Worm (Caenorhabditis elegans): ENCODE measurements around the gene oac-58.

The oac-58 gene

DNA sequence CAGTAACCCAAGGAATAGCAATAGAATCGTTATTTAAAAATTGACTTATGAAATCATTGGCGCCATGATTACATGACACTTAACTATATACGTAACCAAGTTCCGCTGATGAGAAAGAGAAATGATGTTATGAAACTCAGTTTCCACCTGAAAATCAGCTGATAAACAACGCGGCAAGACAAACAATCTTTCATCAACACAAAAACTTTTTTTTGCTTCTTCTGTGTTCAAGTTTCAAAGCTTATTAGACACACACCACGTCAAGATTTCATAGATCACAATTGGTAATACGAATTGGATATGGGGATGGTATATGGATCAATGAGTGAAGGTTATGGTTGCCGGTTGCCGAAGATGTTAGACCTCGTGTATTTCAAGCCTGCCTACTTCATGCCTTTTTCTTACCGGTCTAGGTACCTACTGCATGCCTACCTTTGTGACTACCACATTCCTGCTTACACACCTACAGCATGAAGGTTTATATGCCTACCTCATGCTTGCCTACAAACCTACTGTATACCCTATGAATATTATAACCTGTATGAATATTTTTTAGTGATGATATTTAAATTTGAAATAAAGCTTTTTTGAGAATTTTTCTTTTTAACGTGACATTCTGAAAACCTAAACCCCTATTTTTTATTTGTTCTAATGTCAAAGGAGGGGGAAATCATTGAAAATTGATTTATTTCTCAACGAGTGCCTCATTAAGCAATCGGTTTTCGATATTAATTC, 25.6 kb upstream of the oac-58 start, which contains the start of the genes F19B6.10 and wht-5:
TSS of gene F19B6.10 (plus strand) at position 301 of the 735 bp plus-strand sequence.
TSS of gene wht-5 (plus strand) at position 685 of the 735 bp plus-strand sequence.
- no peak for TF ChIP-seq C38D4.7 (GFP tag; optimal IDR thresholded peaks at IDR 0.05)
- no peak for TF ChIP-seq unc-3 (GFP tag; conservative IDR thresholded peaks at IDR 0.05)
- TF ChIP-seq unc-3 (tag; optimal IDR thresholded peaks at IDR 0.05): no peak
- no peak for TF ChIP-seq fax-1 (tag; optimal IDR thresholded peaks at IDR 0.05)
- no peak for TF ChIP-seq sdc-2 (tag; optimal IDR thresholded peaks at IDR 0.05)
- TF ChIP-seq dmd-4 (tag; optimal IDR thresholded peaks at IDR 0.05; ENCODE audit: borderline replicate concordance): no peak
- TF ChIP-seq pat-9 (tag; optimal IDR thresholded peaks at IDR 0.05): no peak
- TF ChIP-seq ceh-30 (tag; optimal IDR thresholded peaks at IDR 0.05): no peak
- TF ChIP-seq ceh-2 (tag; optimal IDR thresholded peaks at IDR 0.05): no peak
- no peak for TF ChIP-seq F13H6.1 (tag; optimal IDR thresholded peaks at IDR 0.05)
- TF ChIP-seq syd-9 (tag; optimal IDR thresholded peaks at IDR 0.05): no peak
- no peak for TF ChIP-seq Y22D7AL.16 (tag; optimal IDR thresholded peaks at IDR 0.05)
- no peak for TF ChIP-seq ref-2 (tag; optimal IDR thresholded peaks at IDR 0.05)
- TF ChIP-seq zip-5 (tag; optimal IDR thresholded peaks at IDR 0.05): no peak

DNA sequence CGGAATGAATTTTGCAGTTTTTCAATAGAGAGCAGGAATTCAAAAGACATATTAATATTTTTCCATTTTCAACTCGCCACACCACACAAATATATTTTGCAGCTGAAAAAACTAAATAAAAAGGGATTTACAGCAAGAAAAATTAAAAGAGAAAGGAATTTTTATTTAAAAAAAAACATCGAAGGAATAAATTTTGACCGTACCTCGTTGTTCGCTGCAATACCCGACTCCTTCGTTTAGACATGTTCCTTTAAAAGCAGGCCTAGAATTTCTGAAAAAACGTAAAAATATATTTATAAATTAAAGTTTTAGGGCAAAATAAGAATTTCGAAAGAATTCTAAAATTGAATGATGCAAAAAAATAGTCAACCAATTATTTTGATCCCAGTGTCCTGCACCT, 24.3 kb upstream of the oac-58 start, which contains the start of gene F19B6.1:
TSS of gene F19B6.1 (minus strand) at position 278 of the 400 bp plus-strand sequence.
- TF ChIP-seq ceh-9 (tag; optimal IDR thresholded peaks at IDR 0.05): no peak
- no peak for TF ChIP-seq mec-3 (tag; optimal IDR thresholded peaks at IDR 0.05; ENCODE audit: borderline replicate concordance)
- no peak for TF ChIP-seq dmd-4 (tag; optimal IDR thresholded peaks at IDR 0.05; ENCODE audit: borderline replicate concordance)
- TF ChIP-seq dve-1 (tag; optimal IDR thresholded peaks at IDR 0.05): no peak
- no peak for TF ChIP-seq pha-4 (tag; optimal IDR thresholded peaks at IDR 0.05)
- TF ChIP-seq rnt-1 (tag; optimal IDR thresholded peaks at IDR 0.05): no peak

DNA sequence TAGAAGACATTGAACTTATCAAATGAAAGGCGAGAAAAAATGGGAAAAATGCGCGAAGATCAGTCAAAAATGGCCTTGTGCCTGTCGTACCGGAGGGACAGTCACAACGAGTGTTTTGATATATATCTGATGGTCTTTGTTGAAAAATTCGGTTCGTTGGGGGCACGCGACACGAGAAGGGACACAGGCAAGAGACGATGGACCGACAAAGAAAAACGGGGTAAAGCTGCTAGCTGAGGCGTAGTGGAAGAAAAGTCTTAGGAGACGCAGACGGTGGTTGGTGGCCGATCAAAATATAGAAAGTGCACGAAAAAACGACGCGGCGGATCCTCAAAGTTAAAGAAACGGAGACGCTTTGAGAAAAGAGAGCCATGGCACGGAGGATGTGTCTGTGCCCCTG, 23.8 kb upstream of the oac-58 start:
- no peak for TF ChIP-seq unc-42 (tag; optimal IDR thresholded peaks at IDR 0.05)
- peak; percentile 36 for TF ChIP-seq ceh-18 (tag; optimal IDR thresholded peaks at IDR 0.05)
- TF ChIP-seq rnt-1 (tag; optimal IDR thresholded peaks at IDR 0.05): peak; percentile 30
- TF ChIP-seq fax-1 (tag; optimal IDR thresholded peaks at IDR 0.05): no peak
- TF ChIP-seq ceh-24 (tag; optimal IDR thresholded peaks at IDR 0.05): no peak
- TF ChIP-seq nfya-1 (tag; optimal IDR thresholded peaks at IDR 0.05): peak; percentile 30
- peak; percentile 21 for TF ChIP-seq tbx-2 (tag; optimal IDR thresholded peaks at IDR 0.05)
- TF ChIP-seq ref-2 (tag; optimal IDR thresholded peaks at IDR 0.05): no peak
- TF ChIP-seq ceh-45 (GFP tag; IDR thresholded peaks at IDR 0.05): no peak
- no peak for TF ChIP-seq hlh-15 (tag; optimal IDR thresholded peaks at IDR 0.05)
- TF ChIP-seq pha-4 (tag; optimal IDR thresholded peaks at IDR 0.05): no peak
- no peak for TF ChIP-seq odd-2 (tag; optimal IDR thresholded peaks at IDR 0.05)
- no peak for TF ChIP-seq ceh-19 (GFP tag; optimal IDR thresholded peaks at IDR 0.05)
- TF ChIP-seq lim-6 (tag; optimal IDR thresholded peaks at IDR 0.05): no peak
- TF ChIP-seq ceh-34 (tag; optimal IDR thresholded peaks at IDR 0.05): no peak

DNA sequence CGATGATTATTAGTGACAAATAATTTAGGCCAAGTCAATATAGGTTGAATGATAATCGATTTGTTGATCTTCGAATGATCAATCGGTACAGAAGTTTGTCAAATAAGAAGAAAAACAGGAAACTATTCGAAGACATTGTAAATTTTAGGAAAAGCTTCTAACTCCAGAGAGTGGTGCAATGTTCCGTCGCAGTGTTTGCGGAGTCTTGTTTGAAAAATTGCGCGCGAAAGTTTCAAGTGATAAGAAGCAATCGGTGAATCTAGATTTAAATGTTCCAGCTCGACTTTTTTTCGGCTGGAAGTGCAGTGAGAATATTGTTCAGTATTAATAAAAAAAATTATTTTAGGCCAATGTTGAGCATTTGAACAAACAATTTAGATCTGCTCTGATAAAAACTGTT, 23.2 kb upstream of the oac-58 start:
- no peak for TF ChIP-seq pha-2 (tag; optimal IDR thresholded peaks at IDR 0.05)

DNA sequence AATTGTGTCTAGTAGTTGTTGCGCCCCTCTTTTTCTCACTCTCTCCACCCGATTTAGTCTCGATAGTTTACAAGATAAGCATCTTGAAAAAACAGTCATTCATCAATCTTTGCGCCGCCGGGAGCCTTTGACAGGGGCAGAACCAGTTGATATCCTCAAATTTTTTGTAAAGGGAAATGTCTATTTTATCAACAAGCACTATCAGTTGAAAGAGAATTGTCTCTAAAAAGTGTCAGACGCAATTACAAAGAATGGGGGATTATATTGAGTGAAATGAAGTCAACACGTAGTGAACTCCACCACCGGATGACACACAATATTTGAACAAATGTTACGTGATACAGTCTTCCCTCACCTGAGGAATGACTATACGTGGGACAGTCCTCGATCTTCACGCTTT, 22.6 kb upstream of the oac-58 start:
- no peak for TF ChIP-seq pha-4 (tag; optimal IDR thresholded peaks at IDR 0.05)
- TF ChIP-seq ceh-2 (tag; optimal IDR thresholded peaks at IDR 0.05): no peak
- TF ChIP-seq pat-9 (tag; optimal IDR thresholded peaks at IDR 0.05): no peak
- TF ChIP-seq dve-1 (tag; optimal IDR thresholded peaks at IDR 0.05): no peak
- no peak for TF ChIP-seq hlh-13 (GFP tag; optimal IDR thresholded peaks at IDR 0.05)
- no peak for TF ChIP-seq pha-2 (tag; optimal IDR thresholded peaks at IDR 0.05)
- no peak for TF ChIP-seq tbx-7 (tag; optimal IDR thresholded peaks at IDR 0.05)
